Fruit fly (Drosophila melanogaster): ENCODE results near the gene ND-SGDH.
A peak's percentile ranks its signal among the peaks of the same experiment; 100 is the strongest.

Gene ND-SGDH

DNA sequence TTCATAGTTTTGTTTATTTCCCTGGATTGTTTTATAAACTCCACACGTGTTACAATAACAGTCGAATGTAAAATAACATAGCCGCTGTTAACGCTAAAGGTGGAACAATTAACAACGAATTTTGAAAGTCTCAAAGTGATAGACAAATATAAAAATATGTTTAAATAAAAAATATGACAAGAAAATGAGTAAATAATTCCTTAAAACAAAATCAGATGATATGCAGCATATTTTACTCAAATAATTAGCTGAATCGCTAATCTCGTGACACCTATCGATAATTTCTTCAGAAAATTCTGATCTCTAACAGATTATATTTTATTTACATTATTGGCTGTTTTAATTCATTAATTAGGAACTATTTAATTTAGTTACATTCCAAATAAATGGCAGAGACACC, 1.8 kb downstream of the ND-SGDH start, which contains the start of the genes CG5645 and Atg12 (continued):
- peak; percentile 44 for TF ChIP-seq CG8632 (GFP tag; optimal IDR thresholded peaks at IDR 0.05)
- TF ChIP-seq CG15336 (GFP tag; IDR thresholded peaks at IDR 0.05) = peak; percentile 48
- peak; percentile 72 for TF ChIP-seq CG3919 (GFP tag; optimal IDR thresholded peaks at IDR 0.05)
- TF ChIP-seq CG6854 (GFP tag; optimal IDR thresholded peaks at IDR 0.05) = no peak
- peak; percentile 69 for TF ChIP-seq dsx (GFP tag; optimal IDR thresholded peaks at IDR 0.05; ENCODE audit: poor library complexity, severe bottlenecking)
- TF ChIP-seq Eip75B (GFP tag; optimal IDR thresholded peaks at IDR 0.05) = peak; percentile 59
- no peak for TF ChIP-seq Gug (GFP tag; IDR thresholded peaks at IDR 0.05)
- peak; percentile 72 for TF ChIP-seq cyc (GFP tag; optimal IDR thresholded peaks at IDR 0.05)
- TF ChIP-seq svp (GFP tag) = peak; percentile 74
- no peak for TF ChIP-seq Hr38 (GFP tag; optimal IDR thresholded peaks at IDR 0.05)
- no peak for TF ChIP-seq CG16779 (tag; optimal IDR thresholded peaks at IDR 0.05)
- no peak for TF ChIP-seq Sox15 (GFP tag; optimal IDR thresholded peaks at IDR 0.05)
- peak; percentile 14 for TF ChIP-seq CG8319 (GFP tag; optimal IDR thresholded peaks at IDR 0.05)
- TF ChIP-seq Hr39 (GFP tag; optimal IDR thresholded peaks at IDR 0.05) = peak; percentile 26
- TF ChIP-seq CG1621 (tag; optimal IDR thresholded peaks at IDR 0.05) = no peak
- peak; percentile 12 for TF ChIP-seq Lpt (GFP tag; optimal IDR thresholded peaks at IDR 0.05)

DNA sequence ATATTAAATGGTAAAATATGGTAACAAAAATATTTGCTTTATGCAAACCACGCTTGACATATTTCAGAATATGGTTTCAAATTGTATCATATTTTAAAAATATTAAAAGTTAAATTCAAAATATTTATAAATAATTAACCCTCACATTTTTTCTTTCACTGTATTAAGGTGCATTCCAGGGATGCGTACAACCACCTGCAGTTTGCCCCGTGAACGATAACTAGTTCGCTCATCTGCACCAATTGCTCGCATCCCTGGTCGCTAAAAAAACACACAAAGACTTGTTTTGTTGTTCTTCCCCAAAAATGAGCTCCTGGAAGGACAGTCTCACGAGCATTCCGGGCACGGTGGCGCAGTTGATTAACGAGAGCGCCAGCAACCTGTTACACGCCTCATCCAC, 6.5 kb downstream of the ND-SGDH start, which contains the start of gene DEF8:
Gene DEF8 (plus strand): TSS at position 229 of the 400 bp plus-strand sequence.
- peak; percentile 92 for TF ChIP-seq CG15336 (GFP tag; IDR thresholded peaks at IDR 0.05)
- no peak for TF ChIP-seq Hr4 (GFP tag; optimal IDR thresholded peaks at IDR 0.05)
- peak in 1 of 2 experiments; percentile 51 for TF ChIP-seq ss (GFP tag; optimal IDR thresholded peaks at IDR 0.05)
- peak; percentile 67 for TF ChIP-seq cyc (GFP tag; optimal IDR thresholded peaks at IDR 0.05)
- peak; percentile 58 for TF ChIP-seq CG4318 (GFP tag; optimal IDR thresholded peaks at IDR 0.05)
- no peak for TF ChIP-seq Eip93F (GFP tag; optimal IDR thresholded peaks at IDR 0.05)
- no peak for TF ChIP-seq Hr38 (GFP tag; optimal IDR thresholded peaks at IDR 0.05)
- peak; percentile 64 for TF ChIP-seq CG7368 (GFP tag; optimal IDR thresholded peaks at IDR 0.05)
- peak; percentile 59 for TF ChIP-seq CG6792 (GFP tag; optimal IDR thresholded peaks at IDR 0.05)
- TF ChIP-seq CG31627 (GFP tag; optimal IDR thresholded peaks at IDR 0.05) = peak; percentile 55
- peak; percentile 65 for TF ChIP-seq lz (GFP tag; optimal IDR thresholded peaks at IDR 0.05)
- TF ChIP-seq net (GFP tag; optimal IDR thresholded peaks at IDR 0.05) = peak; percentile 73
- peak; percentile 18 for TF ChIP-seq Blimp-1 (GFP tag; optimal IDR thresholded peaks at IDR 0.05)
- TF ChIP-seq Sox102F (GFP tag; optimal IDR thresholded peaks at IDR 0.05) = no peak
- TF ChIP-seq CG6854 (GFP tag; optimal IDR thresholded peaks at IDR 0.05) = peak; percentile 46
- TF ChIP-seq CG10669 (GFP tag; optimal IDR thresholded peaks at IDR 0.05) = peak; percentile 69
- TF ChIP-seq esn (GFP tag; optimal IDR thresholded peaks at IDR 0.05) = peak; percentile 74
- peak in 1 of 2 experiments; percentile 31 for TF ChIP-seq salr (GFP tag; optimal IDR thresholded peaks at IDR 0.05)
- no peak for TF ChIP-seq vri (GFP tag; optimal IDR thresholded peaks at IDR 0.05)
- TF ChIP-seq fkh (GFP tag; optimal IDR thresholded peaks at IDR 0.05) = no peak
- peak; percentile 67 for TF ChIP-seq Eip78C (GFP tag)
- TF ChIP-seq Sox14 (GFP tag; optimal IDR thresholded peaks at IDR 0.05) = peak; percentile 94
- TF ChIP-seq CG34406 (GFP tag; optimal IDR thresholded peaks at IDR 0.05) = peak; percentile 87
- peak; percentile 66 for TF ChIP-seq CG11762 (GFP tag; optimal IDR thresholded peaks at IDR 0.05; ENCODE audit: insufficient read depth)
- TF ChIP-seq Lpt (GFP tag; optimal IDR thresholded peaks at IDR 0.05) = peak; percentile 68
- TF ChIP-seq Met (GFP tag; optimal IDR thresholded peaks at IDR 0.05) = no peak
- TF ChIP-seq svp (GFP tag) = peak; percentile 84
- TF ChIP-seq CG1621 (tag; optimal IDR thresholded peaks at IDR 0.05) = peak; percentile 55
- TF ChIP-seq spab (GFP tag; optimal IDR thresholded peaks at IDR 0.05) = peak; percentile 63
- TF ChIP-seq CG10631 (GFP tag; optimal IDR thresholded peaks at IDR 0.05) = peak; percentile 65
- TF ChIP-seq CG3032 (tag; optimal IDR thresholded peaks at IDR 0.05) = peak; percentile 80
- peak; percentile 84 for TF ChIP-seq Ets96B (tag; optimal IDR thresholded peaks at IDR 0.05)
- TF ChIP-seq fd59A (GFP tag; optimal IDR thresholded peaks at IDR 0.05) = peak; percentile 53
- TF ChIP-seq pdm3 (GFP tag; optimal IDR thresholded peaks at IDR 0.05) = no peak
- TF ChIP-seq CG3919 (GFP tag; optimal IDR thresholded peaks at IDR 0.05) = peak; percentile 82
- peak; percentile 90 for TF ChIP-seq CG6163 (GFP tag; IDR thresholded peaks at IDR 0.05)
- peak; percentile 33 for TF ChIP-seq Ets21C (GFP tag; optimal IDR thresholded peaks at IDR 0.05)
- TF ChIP-seq CG11294 (GFP tag; IDR thresholded peaks at IDR 0.05) = peak; percentile 51
- no peak for TF ChIP-seq Smox (GFP tag; optimal IDR thresholded peaks at IDR 0.05)
- no peak for TF ChIP-seq fd85E (GFP tag; optimal IDR thresholded peaks at IDR 0.05)
- peak; percentile 21 for TF ChIP-seq dac (GFP tag; optimal IDR thresholded peaks at IDR 0.05)
- TF ChIP-seq Hr39 (GFP tag; optimal IDR thresholded peaks at IDR 0.05) = peak; percentile 62

All from whole organism, prepupa.